Fruit fly (Drosophila melanogaster) whole organism, wandering third instar larva: ENCODE data around the gene CG15005.

Source experiments
- CG9705 ChIP-seq: fragments of 200-800 bp; sonication (Bioruptor generic); optimal IDR thresholded peaks from 2 replicates; lab custom pipeline; 2018; ENCODE audit warnings: missing biosample characterization, mild to moderate bottlenecking, missing genetic modification characterization
- Dfd ChIP-seq: fragments of >200 bp; optimal IDR thresholded peaks from 2 replicates; lab custom pipeline; 2017; ENCODE audit warnings: missing biosample characterization, missing genetic modification characterization
- Jra ChIP-seq: sonication (Bioruptor generic); optimal IDR thresholded peaks from 2 replicates; lab custom pipeline; 2016; ENCODE audit warnings: missing biosample characterization, missing genetic modification characterization
- Mio ChIP-seq: sonication (Bioruptor generic); optimal IDR thresholded peaks from 2 replicates; lab custom pipeline; 2016; ENCODE audit warnings: missing biosample characterization, missing genetic modification characterization
- OdsH ChIP-seq: fragments of 200-800 bp; sonication (Bioruptor generic); optimal IDR thresholded peaks from 2 replicates; lab custom pipeline; 2016; ENCODE audit warnings: missing biosample characterization, mild to moderate bottlenecking, missing genetic modification characterization
- Rel ChIP-seq, 2 experiments: fragments of 200-800 bp; sonication (Bioruptor generic) in 1 of 2; optimal IDR thresholded peaks; 2 replicates in 1 of 2; 3 replicates in 1 of 2; lab custom pipeline; 2016 to 2019; ENCODE audit warnings: mild to moderate bottlenecking in 2 of 2, missing biosample characterization in 2 of 2, missing genetic modification characterization in 2 of 2, moderate library complexity in 1 of 2
- Sp1 ChIP-seq: fragments of 200-800 bp; sonication (Bioruptor generic); optimal IDR thresholded peaks from 3 replicates; lab custom pipeline; 2019; ENCODE audit warnings: missing biosample characterization, mild to moderate bottlenecking, missing genetic modification characterization, moderate library complexity
- brk ChIP-seq: fragments of 200-800 bp; sonication (Bioruptor generic); optimal IDR thresholded peaks from 2 replicates; lab custom pipeline; 2016; ENCODE audit warnings: missing biosample characterization, mild to moderate bottlenecking, missing genetic modification characterization
- dl ChIP-seq, 2 experiments: fragments of 175-275, 200-275 bp in 1 of 2; fragments of 200-275 bp in 1 of 2; sonication (Bioruptor generic); optimal IDR thresholded peaks; lab custom pipeline; 2018; ENCODE audit warnings: mild to moderate bottlenecking in 2 of 2, missing biosample characterization in 2 of 2, missing genetic modification characterization in 2 of 2, moderate library complexity in 2 of 2; ENCODE audit not compliant: partially characterized antibody in 2 of 2, insufficient read depth in 1 of 2
- dsf ChIP-seq: sonication (Bioruptor generic); optimal IDR thresholded peaks from 2 replicates; lab custom pipeline; 2016; ENCODE audit warnings: missing biosample characterization, missing genetic modification characterization, borderline replicate concordance
- ey ChIP-seq: fragments of 200-800 bp; sonication (Bioruptor generic); optimal IDR thresholded peaks from 2 replicates; lab custom pipeline; 2016; ENCODE audit warnings: missing biosample characterization, missing genetic modification characterization
- fru ChIP-seq: fragments of 200-800 bp; sonication (Bioruptor generic); optimal IDR thresholded peaks from 3 replicates; lab custom pipeline; 2016; ENCODE audit warnings: missing biosample characterization, mild to moderate bottlenecking, missing genetic modification characterization
- jim ChIP-seq: fragments of 175-275, 200-325 bp; sonication (Bioruptor generic); optimal IDR thresholded peaks from 2 replicates; lab custom pipeline; 2016; ENCODE audit warnings: missing biosample characterization, mild to moderate bottlenecking, missing genetic modification characterization
- psq ChIP-seq: fragments of 200-800 bp; sonication (Bioruptor generic); optimal IDR thresholded peaks from 3 replicates; lab custom pipeline; 2017; ENCODE audit warnings: missing biosample characterization, mild to moderate bottlenecking, missing genetic modification characterization, moderate library complexity
- sv ChIP-seq: fragments of 200-800 bp; sonication (Bioruptor generic); optimal IDR thresholded peaks from 3 replicates; lab custom pipeline; 2016; ENCODE audit warnings: missing biosample characterization, missing genetic modification characterization
- tai ChIP-seq: sonication (Bioruptor generic); optimal IDR thresholded peaks from 2 replicates; lab custom pipeline; 2016; ENCODE audit warnings: missing biosample characterization, missing genetic modification characterization
- woc ChIP-seq: sonication (Bioruptor generic); optimal IDR thresholded peaks from 2 replicates; lab custom pipeline; 2016; ENCODE audit warnings: missing biosample characterization, mild to moderate bottlenecking, missing genetic modification characterization

The CG15005 gene

DNA sequence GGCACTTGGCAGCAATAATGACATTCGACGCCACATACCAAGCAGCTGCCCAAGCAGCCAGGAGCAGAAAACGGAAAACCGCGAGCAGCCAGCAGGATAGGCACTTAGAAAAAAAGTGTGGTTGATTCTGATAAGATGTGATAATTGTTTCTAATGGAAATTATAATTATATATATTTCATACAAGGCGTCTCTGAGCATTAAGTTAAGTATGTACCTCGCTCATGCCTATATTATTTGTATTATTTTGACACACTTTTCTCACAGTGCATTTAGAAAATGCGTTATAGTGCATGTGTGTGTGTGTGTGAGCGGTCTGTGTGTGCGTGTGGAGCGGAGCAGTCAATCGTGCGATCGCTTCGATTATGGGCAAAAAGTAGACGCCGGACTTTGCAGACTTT, 45.8 kb downstream of the CG15005 start (continued):
- TF ChIP-seq dsf (GFP tag; lab: Kevin White, UChicago) (no peak), fru (peak; percentile 67), tai (GFP tag; lab: Kevin White, UChicago) (no peak), psq (GFP tag; lab: Kevin White, UChicago) (peak; percentile 38), jim (no peak), ey (GFP tag; lab: Kevin White, UChicago) (peak; percentile 61), Mio (GFP tag; lab: Kevin White, UChicago) (no peak), CG9705 (peak; percentile 38), Dfd (GFP tag; lab: Kevin White, UChicago) (no peak), Sp1 (GFP tag; lab: Kevin White, UChicago) (peak; percentile 72), OdsH (peak; percentile 49)
- TF ChIP-seq, all 38 proteins: peak for 16

DNA sequence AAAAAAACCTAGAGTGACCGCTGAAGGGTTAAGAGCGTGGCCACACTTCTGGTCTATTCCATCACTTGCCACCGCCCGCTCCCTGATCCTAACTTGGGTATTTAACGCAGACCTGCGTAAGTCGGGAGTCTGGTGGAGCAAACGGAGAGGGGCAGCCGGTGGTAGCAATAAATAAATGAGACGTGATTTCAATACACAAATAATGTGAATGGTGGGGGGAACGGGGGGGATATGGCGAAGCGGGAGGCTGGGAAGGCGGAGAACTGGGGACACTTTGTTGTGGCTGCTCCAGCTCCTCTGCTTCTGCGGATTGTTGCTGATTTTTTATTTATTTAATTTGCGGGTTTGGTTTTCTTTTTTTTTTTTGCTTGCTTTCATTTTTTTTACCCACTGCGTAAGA, 46.3 kb downstream of the CG15005 start:
- TF ChIP-seq fru (no peak), brk (GFP tag; lab: Kevin White, UChicago) (no peak), woc (GFP tag; lab: Kevin White, UChicago) (no peak), dl (GFP tag; optimal IDR thresholded peaks at IDR 0.05; lab: Kevin White, UChicago; ENCODE audit: insufficient read depth in 1 of 2, partially characterized antibody in 2 of 2) (no peak), Rel (GFP tag; optimal IDR thresholded peaks at IDR 0.05; lab: Kevin White, UChicago) (no peak), Rel (tag; optimal IDR thresholded peaks at IDR 0.05; lab: Kevin White, UChicago) (no peak), Jra (GFP tag; lab: Kevin White, UChicago) (no peak), ey (GFP tag; lab: Kevin White, UChicago) (no peak), sv (GFP tag; lab: Kevin White, UChicago) (no peak)
